Fruit fly (Drosophila melanogaster) whole organism, adult: ENCODE measurements around the gene CG45105.

Experiments used
- CG11617 ChIP-seq: fragments of 200-800 bp; sonication (Bioruptor generic); optimal IDR thresholded peaks from 2 replicates; lab custom pipeline; 2017; ENCODE audit warnings: mild to moderate bottlenecking, missing biosample characterization, missing genetic modification reagents, missing genetic modification characterization
- CG12768 ChIP-seq: fragments of 200-800 bp; sonication (Bioruptor generic); optimal IDR thresholded peaks from 2 replicates; lab custom pipeline; 2017; ENCODE audit warnings: missing biosample characterization, missing genetic modification characterization, mild to moderate bottlenecking, moderate library complexity, missing genetic modification reagents
- CG14711 ChIP-seq: fragments of 200-800 bp; sonication (Bioruptor generic); optimal IDR thresholded peaks from 2 replicates; lab custom pipeline; 2018; ENCODE audit warnings: missing biosample characterization, mild to moderate bottlenecking, missing genetic modification characterization, moderate library complexity
- CG1620 ChIP-seq: fragments of 200-800 bp; sonication (Bioruptor generic); optimal IDR thresholded peaks from 2 replicates; lab custom pipeline; 2016; ENCODE audit warnings: missing biosample characterization, missing genetic modification characterization
- CG33017 ChIP-seq: fragments of 200-800 bp; sonication (Bioruptor generic); optimal IDR thresholded peaks from 2 replicates; lab custom pipeline; 2018; ENCODE audit warnings: missing biosample characterization, mild to moderate bottlenecking, missing genetic modification characterization, moderate library complexity
- CG5204 ChIP-seq: fragments of 200-800 bp; sonication (Bioruptor generic); optimal IDR thresholded peaks from 2 replicates; lab custom pipeline; 2016; ENCODE audit warnings: missing biosample characterization, missing genetic modification characterization
- CG7045 ChIP-seq: fragments of 200-800 bp; sonication (Bioruptor generic); optimal IDR thresholded peaks from 2 replicates; lab custom pipeline; 2017; ENCODE audit warnings: missing biosample characterization, mild to moderate bottlenecking, missing genetic modification characterization
- CG7101 ChIP-seq: fragments of 200-800 bp; sonication (Bioruptor generic); optimal IDR thresholded peaks from 2 replicates; lab custom pipeline; 2018; ENCODE audit warnings: missing biosample characterization, mild to moderate bottlenecking, missing genetic modification characterization, moderate library complexity
- Clk ChIP-seq: fragments of 200-800 bp; sonication (Bioruptor generic); optimal IDR thresholded peaks from 2 replicates; lab custom pipeline; 2017; ENCODE audit warnings: missing biosample characterization, missing genetic modification characterization
- Crg-1 ChIP-seq: fragments of 200-800 bp; sonication (Bioruptor generic); optimal IDR thresholded peaks from 2 replicates; lab custom pipeline; 2016; ENCODE audit warnings: missing biosample characterization, missing genetic modification characterization
- Hr96 ChIP-seq: fragments of 200-800 bp; sonication (Bioruptor generic); optimal IDR thresholded peaks from 2 replicates; lab custom pipeline; 2016; ENCODE audit warnings: missing biosample characterization, missing genetic modification characterization
- Mnt ChIP-seq: fragments of 200-800 bp; sonication (Bioruptor generic); optimal IDR thresholded peaks from 2 replicates; lab custom pipeline; 2016; ENCODE audit warnings: missing biosample characterization, mild to moderate bottlenecking, missing genetic modification characterization
- bab1 ChIP-seq: fragments of 200-800 bp; sonication (Bioruptor generic); optimal IDR thresholded peaks from 3 replicates; lab custom pipeline; 2019; ENCODE audit warnings: missing biosample characterization, mild to moderate bottlenecking, missing genetic modification characterization, moderate library complexity
- cic ChIP-seq: fragments of 200-800 bp; sonication (Bioruptor generic); optimal IDR thresholded peaks from 2 replicates; lab custom pipeline; 2017; ENCODE audit warnings: missing biosample characterization, mild to moderate bottlenecking, missing genetic modification characterization, moderate library complexity
- cnc ChIP-seq, 2 experiments: fragments of >200 bp; optimal IDR thresholded peaks; 2 replicates each; lab custom pipeline; 2017
- kay ChIP-seq: fragments of 200-800 bp; sonication (Bioruptor generic); peaks from one replicate; lab custom pipeline; 2016; ENCODE audit warnings: missing biosample characterization, missing genetic modification characterization, borderline replicate concordance
- ovo ChIP-seq: fragments of 200-800 bp; sonication (Bioruptor generic); optimal IDR thresholded peaks from 2 replicates; lab custom pipeline; 2016; ENCODE audit warnings: missing biosample characterization, missing genetic modification characterization
- pad ChIP-seq: fragments of 200-800 bp; sonication (Bioruptor generic); optimal IDR thresholded peaks from 3 replicates; lab custom pipeline; 2017; ENCODE audit warnings: missing biosample characterization, missing genetic modification characterization, mild to moderate bottlenecking, moderate library complexity, missing genetic modification reagents
- tj ChIP-seq: fragments of 200-800 bp; sonication (Bioruptor generic); optimal IDR thresholded peaks from 3 replicates; lab custom pipeline; 2017; ENCODE audit warnings: missing biosample characterization, mild to moderate bottlenecking, missing genetic modification characterization, moderate library complexity
- toe ChIP-seq: fragments of 200-800 bp; sonication (Bioruptor generic); optimal IDR thresholded peaks from 2 replicates; lab custom pipeline; 2016; ENCODE audit warnings: missing biosample characterization, missing genetic modification characterization

CG45105 gene

dm6 chr3R:15937708-15938107 lies 19.9 kb upstream of the CG45105 start:
- TF ChIP-seq pad (GFP tag; lab: Kevin White, UChicago) (no peak), CG12768 (GFP tag; lab: Kevin White, UChicago) (no peak), CG14711 (tag; lab: Kevin White, UChicago) (no peak), CG7045 (no peak), Hr96 (GFP tag; lab: Kevin White, UChicago) (no peak), Crg-1 (no peak), CG7101 (tag; lab: Kevin White, UChicago) (no peak), ovo (GFP tag; lab: Kevin White, UChicago) (no peak), tj (GFP tag; lab: Kevin White, UChicago) (no peak), Mnt (no peak), CG11617 (no peak), cic (GFP tag; lab: Kevin White, UChicago) (no peak), Clk (no peak), cnc (optimal IDR thresholded peaks at IDR 0.05; lab: Kevin White, UChicago) (no peak), toe (GFP tag; lab: Kevin White, UChicago) (no peak), bab1 (GFP tag; lab: Kevin White, UChicago) (no peak), CG33017 (no peak), kay (no peak), CG1620 (GFP tag; lab: Kevin White, UChicago) (no peak), CG5204 (no peak)

- TF ChIP-seq CG1620 (GFP tag; lab: Kevin White, UChicago): no peak
- no peak for TF ChIP-seq CG33017
- no peak for TF ChIP-seq CG7045
- TF ChIP-seq CG14711 (tag; lab: Kevin White, UChicago): no peak
- no peak for TF ChIP-seq bab1 (GFP tag; lab: Kevin White, UChicago)
- TF ChIP-seq CG7101 (tag; lab: Kevin White, UChicago): no peak
- no peak for TF ChIP-seq toe (GFP tag; lab: Kevin White, UChicago)
- TF ChIP-seq CG11617: no peak
- no peak for TF ChIP-seq Crg-1
- no peak for TF ChIP-seq Mnt
- TF ChIP-seq cnc (optimal IDR thresholded peaks at IDR 0.05; lab: Kevin White, UChicago): no peak
- no peak for TF ChIP-seq pad (GFP tag; lab: Kevin White, UChicago)
- TF ChIP-seq CG12768 (GFP tag; lab: Kevin White, UChicago): no peak
- TF ChIP-seq tj (GFP tag; lab: Kevin White, UChicago): no peak
- TF ChIP-seq Hr96 (GFP tag; lab: Kevin White, UChicago): no peak
- no peak for TF ChIP-seq CG5204
Observed at dm6 chr3R:15935538-15935937, 17.7 kb upstream of the CG45105 start.

dm6 chr3R:15934952-15935351 lies 17.1 kb upstream of the CG45105 start, which contains the start of gene Sap47:
Gene Sap47 (plus strand): TSS chr3R:15935100.
- TF ChIP-seq tj (GFP tag; lab: Kevin White, UChicago): peak; percentile 15
- no peak for TF ChIP-seq CG7101 (tag; lab: Kevin White, UChicago)
- peak; percentile 15 for TF ChIP-seq CG1620 (GFP tag; lab: Kevin White, UChicago)
- TF ChIP-seq CG12768 (GFP tag; lab: Kevin White, UChicago): peak; percentile 25
- peak; percentile 47 for TF ChIP-seq cic (GFP tag; lab: Kevin White, UChicago)
- TF ChIP-seq bab1 (GFP tag; lab: Kevin White, UChicago): peak; percentile 74
- peak; percentile 44 for TF ChIP-seq Mnt
- TF ChIP-seq CG33017: no peak

dm6 chr3R:15933609-15934232 lies 15.9 kb upstream of the CG45105 start, which contains the start of the genes CG5478 and blp:
Gene CG5478 (minus strand): TSS chr3R:15933734.
Gene blp (plus strand): TSS chr3R:15933847.
- TF ChIP-seq kay: no peak
- TF ChIP-seq Mnt: peak; percentile 28
- TF ChIP-seq bab1 (GFP tag; lab: Kevin White, UChicago): peak; percentile 37

dm6 chr3R:15930050-15930449 lies 12.2 kb upstream of the CG45105 start:
- no peak for TF ChIP-seq bab1 (GFP tag; lab: Kevin White, UChicago)
- no peak for TF ChIP-seq CG7045
- no peak for TF ChIP-seq tj (GFP tag; lab: Kevin White, UChicago)
- TF ChIP-seq CG1620 (GFP tag; lab: Kevin White, UChicago): no peak
- TF ChIP-seq Mnt: no peak
- no peak for TF ChIP-seq cnc (optimal IDR thresholded peaks at IDR 0.05; lab: Kevin White, UChicago)
- no peak for TF ChIP-seq CG7101 (tag; lab: Kevin White, UChicago)
- TF ChIP-seq CG5204: no peak
- TF ChIP-seq cic (GFP tag; lab: Kevin White, UChicago): no peak
- TF ChIP-seq CG33017: no peak
- TF ChIP-seq pad (GFP tag; lab: Kevin White, UChicago): no peak
- no peak for TF ChIP-seq Crg-1
- no peak for TF ChIP-seq ovo (GFP tag; lab: Kevin White, UChicago)
- no peak for TF ChIP-seq CG11617

dm6 chr3R:15928127-15928526 lies 10.3 kb upstream of the CG45105 start:
- no peak for TF ChIP-seq kay
- TF ChIP-seq Hr96 (GFP tag; lab: Kevin White, UChicago): no peak
- TF ChIP-seq Clk: no peak
- TF ChIP-seq CG33017: no peak
- no peak for TF ChIP-seq pad (GFP tag; lab: Kevin White, UChicago)
- no peak for TF ChIP-seq cic (GFP tag; lab: Kevin White, UChicago)
- no peak for TF ChIP-seq toe (GFP tag; lab: Kevin White, UChicago)
- TF ChIP-seq cnc (optimal IDR thresholded peaks at IDR 0.05; lab: Kevin White, UChicago): no peak
- no peak for TF ChIP-seq CG14711 (tag; lab: Kevin White, UChicago)
- no peak for TF ChIP-seq CG11617
- no peak for TF ChIP-seq Mnt
- TF ChIP-seq tj (GFP tag; lab: Kevin White, UChicago): no peak
- TF ChIP-seq CG7101 (tag; lab: Kevin White, UChicago): no peak
- TF ChIP-seq CG1620 (GFP tag; lab: Kevin White, UChicago): no peak
- no peak for TF ChIP-seq bab1 (GFP tag; lab: Kevin White, UChicago)
